Fruit fly (Drosophila melanogaster) whole organism, wandering third instar larva: ENCODE measurements around the gene CG9922.

Source experiments
- Abd-B ChIP-seq: fragments of >200 bp; optimal IDR thresholded peaks from 2 replicates; lab custom pipeline; 2017; ENCODE audit warnings: missing biosample characterization, missing genetic modification characterization
- Dfd ChIP-seq: fragments of >200 bp; optimal IDR thresholded peaks from 2 replicates; lab custom pipeline; 2017; ENCODE audit warnings: missing biosample characterization, missing genetic modification characterization
- Hr78 ChIP-seq: fragments of >200 bp; optimal IDR thresholded peaks from 2 replicates; lab custom pipeline; 2017; ENCODE audit warnings: missing biosample characterization, missing genetic modification characterization
- Myc ChIP-seq: fragments of >200 bp; optimal IDR thresholded peaks from 2 replicates; lab custom pipeline; 2017
- OdsH ChIP-seq: fragments of 200-800 bp; sonication (Bioruptor generic); optimal IDR thresholded peaks from 2 replicates; lab custom pipeline; 2016; ENCODE audit warnings: missing biosample characterization, mild to moderate bottlenecking, missing genetic modification characterization
- Rel ChIP-seq, 2 experiments: fragments of 200-800 bp; sonication (Bioruptor generic) in 1 of 2; optimal IDR thresholded peaks; 2 replicates in 1 of 2; 3 replicates in 1 of 2; lab custom pipeline; 2016 to 2019; ENCODE audit warnings: mild to moderate bottlenecking in 2 of 2, missing biosample characterization in 2 of 2, missing genetic modification characterization in 2 of 2, moderate library complexity in 1 of 2
- br ChIP-seq: fragments of 200-800 bp; sonication (Bioruptor generic); optimal IDR thresholded peaks from 2 replicates; lab custom pipeline; 2016; ENCODE audit warnings: missing biosample characterization, missing genetic modification characterization
- brk ChIP-seq: fragments of 200-800 bp; sonication (Bioruptor generic); optimal IDR thresholded peaks from 2 replicates; lab custom pipeline; 2016; ENCODE audit warnings: missing biosample characterization, mild to moderate bottlenecking, missing genetic modification characterization
- h ChIP-seq: fragments of 200-800 bp; sonication (Bioruptor generic); optimal IDR thresholded peaks from 3 replicates; lab custom pipeline; 2016; ENCODE audit warnings: missing biosample characterization, mild to moderate bottlenecking, missing genetic modification characterization
- lola ChIP-seq: fragments of >200 bp; optimal IDR thresholded peaks from 2 replicates; lab custom pipeline; 2017; ENCODE audit warnings: missing biosample characterization, missing genetic modification characterization
- pan ChIP-seq: fragments of >200 bp; optimal IDR thresholded peaks from 2 replicates; lab custom pipeline; 2017
- psq ChIP-seq: fragments of 200-800 bp; sonication (Bioruptor generic); optimal IDR thresholded peaks from 3 replicates; lab custom pipeline; 2017; ENCODE audit warnings: missing biosample characterization, mild to moderate bottlenecking, missing genetic modification characterization, moderate library complexity
- sv ChIP-seq: fragments of 200-800 bp; sonication (Bioruptor generic); optimal IDR thresholded peaks from 3 replicates; lab custom pipeline; 2016; ENCODE audit warnings: missing biosample characterization, missing genetic modification characterization

DNA sequence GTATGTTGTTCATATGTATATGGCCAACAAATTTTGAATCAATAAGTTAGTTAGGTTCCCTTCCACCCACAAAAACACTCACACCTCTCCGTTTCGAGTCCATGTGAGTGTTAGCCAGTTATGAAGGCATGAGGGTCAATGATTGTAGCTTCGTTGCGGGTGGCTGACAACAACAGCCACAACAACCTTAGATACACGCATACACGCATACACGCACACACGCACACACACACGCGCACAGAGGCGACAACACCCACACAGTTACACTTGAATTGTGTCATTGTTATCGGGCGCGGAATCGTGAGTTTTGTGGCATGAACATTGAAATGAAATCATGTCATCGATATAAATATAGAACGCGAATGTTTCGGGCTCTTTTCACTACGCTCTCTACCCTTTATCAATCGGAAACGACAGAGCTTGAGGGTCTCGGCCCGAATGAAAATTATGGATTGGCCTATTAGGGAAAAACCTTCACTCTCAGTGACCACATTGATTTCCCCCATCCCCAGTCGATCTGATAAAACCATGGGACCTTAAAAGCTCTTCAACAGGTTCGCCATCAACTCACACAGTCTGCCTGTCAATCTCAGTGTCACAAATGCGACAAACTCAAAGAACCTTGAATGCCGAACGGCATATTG is 16.7 kb downstream of the CG9922 start:
- TF ChIP-seq lola (GFP tag; lab: Kevin White, UChicago) (no peak), Hr78 (no peak), sv (GFP tag; lab: Kevin White, UChicago) (no peak), OdsH (no peak), h (GFP tag; lab: Kevin White, UChicago) (no peak), Rel (GFP tag; optimal IDR thresholded peaks at IDR 0.05; lab: Kevin White, UChicago) (no peak), Rel (tag; optimal IDR thresholded peaks at IDR 0.05; lab: Kevin White, UChicago) (no peak), Abd-B (GFP tag; lab: Kevin White, UChicago) (no peak), pan (no peak), brk (GFP tag; lab: Kevin White, UChicago) (no peak), Dfd (no peak), br (GFP tag; lab: Kevin White, UChicago) (no peak), psq (GFP tag; lab: Kevin White, UChicago) (no peak), Myc (lab: Kevin White, UChicago) (no peak)
